Fruit fly (Drosophila melanogaster): ENCODE measurements around the gene CG3436.

CG3436 gene

DNA sequence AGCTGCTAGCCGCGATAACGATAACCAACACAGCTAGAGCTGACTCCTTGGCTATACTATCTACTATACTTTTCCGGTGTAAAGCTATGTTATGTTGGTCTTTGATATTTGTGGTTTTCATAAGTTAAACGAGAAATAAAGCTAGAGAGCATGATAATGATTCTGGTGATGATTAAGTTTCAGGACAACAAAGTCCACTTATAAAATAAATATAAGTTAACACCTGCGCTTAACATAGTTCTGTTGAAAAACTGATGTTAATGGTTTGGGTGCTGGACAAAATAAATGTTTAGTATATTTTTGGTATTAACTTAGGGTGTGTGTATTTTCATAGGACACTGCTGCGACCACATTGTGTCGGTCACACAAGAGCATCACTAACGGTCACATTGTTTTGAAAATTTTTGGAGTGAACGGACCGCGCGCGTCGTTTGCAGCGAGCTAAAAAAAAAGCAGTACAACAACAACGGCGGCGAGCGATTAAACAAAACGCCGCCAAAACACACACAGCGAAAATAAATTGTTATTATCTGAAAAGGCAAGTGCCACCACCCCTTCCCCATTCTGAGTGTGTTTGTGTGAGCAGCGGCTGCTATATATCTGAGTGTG, 2.9 kb downstream of the CG3436 start, which contains the start of the genes CG33635 and spen (continued):
- TF ChIP-seq nmo (GFP tag; optimal IDR thresholded peaks at IDR 0.05) (peak; percentile 63), sd (tag; optimal IDR thresholded peaks at IDR 0.05) (peak; percentile 52), CG2712 (tag; optimal IDR thresholded peaks at IDR 0.05) (peak; percentile 63), ash1 (GFP tag; optimal IDR thresholded peaks at IDR 0.05) (peak; percentile 92), CG10543 (GFP tag; optimal IDR thresholded peaks at IDR 0.05) (peak; percentile 78), Bteb2 (GFP tag; optimal IDR thresholded peaks at IDR 0.05) (peak; percentile 36), lbe (GFP tag; optimal IDR thresholded peaks at IDR 0.05) (peak; percentile 61), CG4617 (GFP tag; optimal IDR thresholded peaks at IDR 0.05; ENCODE audit: borderline replicate concordance) (peak; percentile 13), insv (GFP tag; optimal IDR thresholded peaks at IDR 0.05) (peak in 1 of 2 experiments; percentile 48), dati (GFP tag; IDR thresholded peaks at IDR 0.05) (no peak), zf30C (GFP tag; optimal IDR thresholded peaks at IDR 0.05) (peak; percentile 24), kni (GFP tag; optimal IDR thresholded peaks at IDR 0.05) (peak; percentile 66), CG12299 (tag; optimal IDR thresholded peaks at IDR 0.05) (peak; percentile 55), CG10274 (GFP tag; optimal IDR thresholded peaks at IDR 0.05) (no peak), tap (tag; optimal IDR thresholded peaks at IDR 0.05) (peak; percentile 15), p53 (GFP tag; optimal IDR thresholded peaks at IDR 0.05) (peak; percentile 3), CG15514 (GFP tag; optimal IDR thresholded peaks at IDR 0.05) (peak; percentile 76), Eip74EF (GFP tag; optimal IDR thresholded peaks at IDR 0.05) (peak in 1 of 2 experiments; percentile 10), HHEX (GFP tag; optimal IDR thresholded peaks at IDR 0.05) (peak; percentile 52), CG12155 (GFP tag; optimal IDR thresholded peaks at IDR 0.05) (peak; percentile 1), CG6765 (GFP tag; optimal IDR thresholded peaks at IDR 0.05) (peak; percentile 60), toy (GFP tag; IDR thresholded peaks at IDR 0.05) (no peak), pita (GFP tag; optimal IDR thresholded peaks at IDR 0.05) (peak; percentile 62), B-H2 (GFP tag; optimal IDR thresholded peaks at IDR 0.05) (peak; percentile 56), HmgZ (tag; optimal IDR thresholded peaks at IDR 0.05) (peak; percentile 70), CG10565 (GFP tag; optimal IDR thresholded peaks at IDR 0.05) (no peak), CG17568 (GFP tag; optimal IDR thresholded peaks at IDR 0.05) (peak; percentile 13), ham (GFP tag; IDR thresholded peaks at IDR 0.05) (no peak), Dbx (GFP tag; IDR thresholded peaks at IDR 0.05) (no peak), bbx (GFP tag; IDR thresholded peaks at IDR 0.05; ENCODE audit: partially characterized antibody) (no peak), caup (GFP tag; optimal IDR thresholded peaks at IDR 0.05; ENCODE audit: severe bottlenecking) (peak; percentile 49), CG30020 (tag; optimal IDR thresholded peaks at IDR 0.05) (peak; percentile 80), Aef1 (GFP tag; IDR thresholded peaks at IDR 0.05) (no peak), her (GFP tag; optimal IDR thresholded peaks at IDR 0.05) (peak; percentile 53), CG10267 (tag; optimal IDR thresholded peaks at IDR 0.05) (peak; percentile 75), CG17186 (GFP tag; optimal IDR thresholded peaks at IDR 0.05) (peak; percentile 97), CG11723 (GFP tag; optimal IDR thresholded peaks at IDR 0.05) (peak; percentile 28), pan (optimal IDR thresholded peaks at IDR 0.05) (no peak), pan (GFP tag; optimal IDR thresholded peaks at IDR 0.05 in 1 of 2, IDR thresholded peaks at IDR 0.05 in 1 of 2) (no peak), sug (tag; optimal IDR thresholded peaks at IDR 0.05) (peak; percentile 51), CG7839 (tag; optimal IDR thresholded peaks at IDR 0.05) (peak; percentile 4), CG4707 (GFP tag; optimal IDR thresholded peaks at IDR 0.05) (peak; percentile 25), corto (GFP tag; optimal IDR thresholded peaks at IDR 0.05) (peak; percentile 49), Nf-YB (GFP tag; optimal IDR thresholded peaks at IDR 0.05) (no peak), HmgD (GFP tag; optimal IDR thresholded peaks at IDR 0.05) (peak; percentile 47), Trl (optimal IDR thresholded peaks at IDR 0.05) (no peak), Trl (GFP tag; optimal IDR thresholded peaks at IDR 0.05) (no peak), ac (GFP tag; optimal IDR thresholded peaks at IDR 0.05) (no peak), ewg (GFP tag; optimal IDR thresholded peaks at IDR 0.05) (peak; percentile 41)

Data from whole organism, embryonic.